Worm (Caenorhabditis elegans) whole organism, L2 larva: ENCODE data around the gene Y48G9A.11.

Source experiments
- R02D3.7 ChIP-seq: fragments of 150-350 bp; optimal IDR thresholded peaks from 2 replicates; lab custom pipeline; 2014; ENCODE audit warnings: missing biosample characterization, missing genetic modification characterization
- alr-1 ChIP-seq: fragments of 150-350 bp; optimal IDR thresholded peaks from 2 replicates; lab custom pipeline; 2014; ENCODE audit warnings: missing biosample characterization, missing genetic modification characterization
- ceh-16 ChIP-seq: fragments of 150-350 bp; optimal IDR thresholded peaks from 2 replicates; lab custom pipeline; 2014; ENCODE audit warnings: missing biosample characterization, missing genetic modification characterization
- elt-3 ChIP-seq: sonication (generic microtip); optimal IDR thresholded peaks from 2 replicates; lab custom pipeline; 2017; ENCODE audit warnings: missing biosample characterization, missing genetic modification characterization
- gmeb-1 ChIP-seq: fragments of 150-350 bp; optimal IDR thresholded peaks from 2 replicates; lab custom pipeline; 2014; ENCODE audit warnings: missing biosample characterization, missing genetic modification characterization
- lin-13 ChIP-seq: fragments of 150-350 bp; optimal IDR thresholded peaks from 2 replicates; lab custom pipeline; 2014; ENCODE audit warnings: missing biosample characterization, missing genetic modification reagents, missing genetic modification characterization
- mab-5 ChIP-seq: fragments of 150-350 bp; optimal IDR thresholded peaks from 2 replicates; lab custom pipeline; 2014; ENCODE audit warnings: missing biosample characterization, missing genetic modification characterization
- nhr-10 ChIP-seq: sonication (generic microtip); optimal IDR thresholded peaks from 2 replicates; lab custom pipeline; 2017; ENCODE audit warnings: missing biosample characterization, missing genetic modification characterization
- nhr-11 ChIP-seq: fragments of 150-350 bp; optimal IDR thresholded peaks from 2 replicates; lab custom pipeline; 2014; ENCODE audit warnings: missing biosample characterization, missing genetic modification characterization
- nhr-25 ChIP-seq: fragments of 150-350 bp; sonication (generic microtip); optimal IDR thresholded peaks from 3 replicates; lab custom pipeline; 2014; ENCODE audit warnings: missing biosample characterization, missing genetic modification characterization
- nhr-6 ChIP-seq: fragments of 150-350 bp; optimal IDR thresholded peaks from 2 replicates; lab custom pipeline; 2014; ENCODE audit warnings: missing biosample characterization, missing genetic modification characterization
- skn-1 ChIP-seq: sonication (generic microtip); optimal IDR thresholded peaks from 2 replicates; lab custom pipeline; 2017; ENCODE audit warnings: missing biosample characterization, missing genetic modification characterization
- unc-62 ChIP-seq: fragments of 150-350 bp; optimal IDR thresholded peaks from 2 replicates; lab custom pipeline; 2014; ENCODE audit warnings: missing biosample characterization, missing genetic modification reagents, missing genetic modification characterization

- TF ChIP-seq gmeb-1 (tag; lab: Kevin White, UChicago) (no peak), unc-62 (GFP tag; lab: Kevin White, UChicago) (no peak), alr-1 (tag; lab: Kevin White, UChicago) (no peak), nhr-11 (no peak), nhr-10 (tag; lab: Kevin White, UChicago) (no peak), skn-1 (no peak), ceh-16 (tag; lab: Kevin White, UChicago) (no peak), mab-5 (no peak), nhr-6 (tag; lab: Kevin White, UChicago) (no peak), lin-13 (no peak), elt-3 (tag; lab: Kevin White, UChicago) (no peak), R02D3.7 (tag; lab: Kevin White, UChicago) (no peak), nhr-25 (tag; lab: Kevin White, UChicago) (no peak)
Observed at ce11 chrIII:2105935-2106334, 10.8 kb downstream of the Y48G9A.11 start.
